Fruit fly (Drosophila melanogaster) whole organism, embryonic: ENCODE results near the gene fwd.
A peak's percentile ranks its signal among the peaks of the same experiment; 100 is the strongest.

Source experiments
- Abd-B ChIP-seq: fragments of 200-800 bp; sonication (Bioruptor generic); optimal IDR thresholded peaks from 2 replicates; lab custom pipeline; 2018; ENCODE audit warnings: missing biosample characterization, mild to moderate bottlenecking, missing genetic modification characterization, moderate library complexity
- Atf-2 ChIP-seq: fragments of 200-800 bp; sonication (Bioruptor generic); optimal IDR thresholded peaks from 2 replicates; lab custom pipeline; 2016; ENCODE audit warnings: missing biosample characterization, missing genetic modification characterization
- CG1024 ChIP-seq: fragments of 200-800 bp; sonication (Bioruptor generic); IDR thresholded peaks from 2 replicates; pipeline ENCODE4 v1.3.6; 2022; ENCODE audit warnings: missing biosample characterization, missing genetic modification characterization
- CG11504 ChIP-seq: fragments of 200-800 bp; sonication (Bioruptor generic); optimal IDR thresholded peaks from 3 replicates; lab custom pipeline; 2019; ENCODE audit warnings: missing biosample characterization, mild to moderate bottlenecking, missing genetic modification characterization, moderate library complexity
- CG12236 ChIP-seq: fragments of 200-800 bp; sonication (Bioruptor generic); optimal IDR thresholded peaks from 2 replicates; lab custom pipeline; 2016; ENCODE audit warnings: missing biosample characterization, missing genetic modification characterization
- CG12942 ChIP-seq: fragments of 200-800 bp; sonication (Bioruptor generic); optimal IDR thresholded peaks from 3 replicates; lab custom pipeline; 2016; ENCODE audit warnings: missing biosample characterization, missing genetic modification characterization
- CG17385 ChIP-seq: fragments of 200-800 bp; sonication (Bioruptor generic); optimal IDR thresholded peaks from 3 replicates; lab custom pipeline; 2018; ENCODE audit warnings: missing biosample characterization, mild to moderate bottlenecking, missing genetic modification characterization
- CG18599 ChIP-seq: fragments of 200-800 bp; sonication (Bioruptor generic); optimal IDR thresholded peaks from 3 replicates; lab custom pipeline; 2017; ENCODE audit warnings: missing biosample characterization, missing genetic modification characterization, mild to moderate bottlenecking, moderate library complexity, missing genetic modification reagents
- CG2116 ChIP-seq: fragments of 200-800 bp; sonication (Bioruptor generic); optimal IDR thresholded peaks from 3 replicates; lab custom pipeline; 2018; ENCODE audit warnings: missing biosample characterization, mild to moderate bottlenecking, missing genetic modification characterization
- CG34224 ChIP-seq: fragments of 200-800 bp; sonication (Bioruptor generic); IDR thresholded peaks from 3 replicates; pipeline ENCODE4 v1.3.6; 2022; ENCODE audit warnings: missing biosample characterization, missing genetic modification characterization; ENCODE audit not compliant: partially characterized antibody
- CG34376 ChIP-seq: fragments of 200-800 bp; sonication (Bioruptor generic); optimal IDR thresholded peaks from 2 replicates; lab custom pipeline; 2018; ENCODE audit warnings: missing biosample characterization, mild to moderate bottlenecking, missing genetic modification characterization
- CG3726 ChIP-seq: fragments of 200-800 bp; sonication (Bioruptor generic); IDR thresholded peaks from 3 replicates; pipeline ENCODE4, ENCODE4 v1.3.6; 2022; ENCODE audit warnings: missing biosample characterization, missing genetic modification characterization
- CG4730 ChIP-seq: fragments of 200-800 bp; sonication (Bioruptor generic); IDR thresholded peaks from 2 replicates; pipeline ENCODE4 v1.3.6; 2022; ENCODE audit warnings: missing biosample characterization, missing genetic modification characterization
- CG4820 ChIP-seq: fragments of 200-800 bp; sonication (Bioruptor generic); optimal IDR thresholded peaks from 3 replicates; lab custom pipeline; 2016; ENCODE audit warnings: missing biosample characterization, missing genetic modification characterization
- CG6272 ChIP-seq: fragments of 200-800 bp; sonication (Bioruptor generic); IDR thresholded peaks from 2 replicates; pipeline ENCODE4 v1.3.6; 2022; ENCODE audit warnings: missing biosample characterization, missing genetic modification characterization
- CG6765 ChIP-seq: fragments of 200-800 bp; sonication (Bioruptor generic); optimal IDR thresholded peaks from 3 replicates; lab custom pipeline; 2017; ENCODE audit warnings: missing biosample characterization, mild to moderate bottlenecking, missing genetic modification characterization
- CG7372 ChIP-seq: fragments of 200-800 bp; sonication (Bioruptor generic); IDR thresholded peaks from 2 replicates; pipeline ENCODE4 v1.3.6; 2022; ENCODE audit warnings: missing biosample characterization, missing genetic modification characterization
- CG7963 ChIP-seq: fragments of 200-800 bp; sonication (Bioruptor generic); IDR thresholded peaks from 3 replicates; pipeline ENCODE4 v1.3.6; 2022; ENCODE audit warnings: missing biosample characterization, missing genetic modification characterization; ENCODE audit not compliant: partially characterized antibody
- CG8359 ChIP-seq: fragments of 200-800 bp; sonication (Bioruptor generic); optimal IDR thresholded peaks from 2 replicates; lab custom pipeline; 2017; ENCODE audit warnings: missing biosample characterization, mild to moderate bottlenecking, missing genetic modification characterization, borderline replicate concordance
- CG8924 ChIP-seq: fragments of 200-800 bp; optimal IDR thresholded peaks from 3 replicates; lab custom pipeline; 2019; ENCODE audit warnings: missing biosample characterization, mild to moderate bottlenecking, missing genetic modification characterization, moderate library complexity
- CrebB ChIP-seq: fragments of 200-800 bp; sonication (Bioruptor generic); optimal IDR thresholded peaks from 3 replicates; lab custom pipeline; 2018; ENCODE audit warnings: missing biosample characterization, mild to moderate bottlenecking, missing genetic modification characterization
- E2f2 ChIP-seq: fragments of 200-800 bp; sonication (Bioruptor generic); IDR thresholded peaks from 2 replicates; pipeline ENCODE4 v1.3.6; 2022; ENCODE audit warnings: missing biosample characterization, missing genetic modification characterization
- Fer1 ChIP-seq: fragments of 200-800 bp; sonication (Bioruptor generic); optimal IDR thresholded peaks from 2 replicates; lab custom pipeline; 2017; ENCODE audit warnings: missing biosample characterization, mild to moderate bottlenecking, missing genetic modification characterization
- H15 ChIP-seq: fragments of 200-800 bp; sonication (Bioruptor generic); IDR thresholded peaks from 3 replicates; pipeline ENCODE4 v1.3.6; 2022; ENCODE audit warnings: missing biosample characterization, missing genetic modification characterization
- Hmr ChIP-seq: fragments of 200-800 bp; sonication (Bioruptor generic); optimal IDR thresholded peaks from 3 replicates; lab custom pipeline; 2017; ENCODE audit warnings: mild to moderate bottlenecking, missing biosample characterization, missing genetic modification reagents, missing genetic modification characterization
- Lhr ChIP-seq: fragments of 200-800 bp; sonication (Bioruptor generic); optimal IDR thresholded peaks from 3 replicates; lab custom pipeline; 2017; ENCODE audit warnings: mild to moderate bottlenecking, missing biosample characterization, missing genetic modification reagents, missing genetic modification characterization
- Meics ChIP-seq: fragments of 200-800 bp; sonication (Bioruptor generic); optimal IDR thresholded peaks from 2 replicates; lab custom pipeline; 2017; ENCODE audit warnings: missing biosample characterization, mild to moderate bottlenecking, missing genetic modification characterization
- Myb ChIP-seq: fragments of 200-800 bp; sonication (Bioruptor generic); optimal IDR thresholded peaks from 2 replicates; lab custom pipeline; 2016; ENCODE audit warnings: missing biosample characterization, missing genetic modification characterization
- Rx ChIP-seq: fragments of 200-800 bp; sonication (Bioruptor generic); IDR thresholded peaks from 2 replicates; pipeline ENCODE4 v1.3.6; 2022; ENCODE audit warnings: missing biosample characterization, missing genetic modification characterization
- Sox100B ChIP-seq: fragments of 200-800 bp; sonication (Bioruptor generic); optimal IDR thresholded peaks from 3 replicates; lab custom pipeline; 2018; ENCODE audit warnings: missing biosample characterization, mild to moderate bottlenecking, missing genetic modification characterization
- Spps ChIP-seq: fragments of 200-800 bp; sonication (Bioruptor generic); optimal IDR thresholded peaks from 2 replicates; lab custom pipeline; 2018; ENCODE audit warnings: missing biosample characterization, mild to moderate bottlenecking, missing genetic modification characterization
- Ssrp ChIP-seq: fragments of 200-800 bp; sonication (Bioruptor generic); optimal IDR thresholded peaks from 2 replicates; lab custom pipeline; 2018; ENCODE audit warnings: missing biosample characterization, mild to moderate bottlenecking, missing genetic modification characterization, moderate library complexity
- Xbp1 ChIP-seq: fragments of 200-800 bp; sonication (Bioruptor generic); optimal IDR thresholded peaks from 3 replicates; lab custom pipeline; 2016; ENCODE audit warnings: missing biosample characterization, mild to moderate bottlenecking, missing genetic modification characterization
- ab ChIP-seq: fragments of 200-800 bp; sonication (Bioruptor generic); optimal IDR thresholded peaks from 2 replicates; lab custom pipeline; 2016; ENCODE audit warnings: missing biosample characterization, missing genetic modification characterization
- ash1 ChIP-seq: fragments of 200-800 bp; sonication (Bioruptor generic); optimal IDR thresholded peaks from 2 replicates; lab custom pipeline; 2018; ENCODE audit warnings: missing biosample characterization, mild to moderate bottlenecking, missing genetic modification characterization
- chif ChIP-seq, 2 experiments: fragments of 200-800 bp; sonication (Bioruptor generic); optimal IDR thresholded peaks; 3 replicates each; lab custom pipeline; 2016; ENCODE audit warnings: missing biosample characterization in 2 of 2, missing genetic modification characterization in 2 of 2
- danr ChIP-seq: fragments of 200-800 bp; sonication (Bioruptor generic); IDR thresholded peaks from 2 replicates; pipeline ENCODE4 v1.3.6; 2022; ENCODE audit warnings: missing biosample characterization, missing genetic modification characterization
- dati ChIP-seq: fragments of 200-800 bp; sonication (Bioruptor generic); IDR thresholded peaks from 2 replicates; pipeline ENCODE4 v1.3.6; 2022; ENCODE audit warnings: missing biosample characterization, missing genetic modification characterization
- fd3F ChIP-seq: fragments of 200-800 bp; sonication (Bioruptor generic); optimal IDR thresholded peaks from 2 replicates; lab custom pipeline; 2018; ENCODE audit warnings: missing biosample characterization, mild to moderate bottlenecking, missing genetic modification characterization, moderate library complexity
- fu2 ChIP-seq: fragments of 200-800 bp; sonication (Bioruptor generic); optimal IDR thresholded peaks from 2 replicates; lab custom pipeline; 2016; ENCODE audit warnings: missing biosample characterization, missing genetic modification characterization
- jigr1 ChIP-seq: fragments of 200-800 bp; sonication (Bioruptor generic); IDR thresholded peaks from 3 replicates; pipeline ENCODE4 v1.3.6; 2022; ENCODE audit warnings: missing biosample characterization, missing genetic modification characterization
- ken ChIP-seq: fragments of 200-800 bp; sonication (Bioruptor generic); IDR thresholded peaks from 3 replicates; pipeline ENCODE4 v1.3.6; 2022; ENCODE audit warnings: missing biosample characterization, missing genetic modification characterization
- p53 ChIP-seq: fragments of 200-800 bp; sonication (Bioruptor generic); optimal IDR thresholded peaks from 2 replicates; lab custom pipeline; 2016; ENCODE audit warnings: missing biosample characterization, missing genetic modification characterization
- peb ChIP-seq: fragments of 200-800 bp; sonication (Bioruptor generic); IDR thresholded peaks from 2 replicates; pipeline ENCODE4 v1.3.6; 2022; ENCODE audit warnings: missing biosample characterization, missing genetic modification characterization
- pho ChIP-seq: fragments of 200-800 bp; sonication (Bioruptor generic); optimal IDR thresholded peaks from 2 replicates; lab custom pipeline; 2016; ENCODE audit warnings: missing biosample characterization, missing genetic modification characterization
- pzg ChIP-seq: fragments of 200-800 bp; sonication (Bioruptor generic); optimal IDR thresholded peaks from 3 replicates; lab custom pipeline; 2018; ENCODE audit warnings: missing biosample characterization, mild to moderate bottlenecking, missing genetic modification characterization, moderate library complexity
- sd ChIP-seq: fragments of 200-800 bp; sonication (Bioruptor generic); optimal IDR thresholded peaks from 3 replicates; lab custom pipeline; 2018; ENCODE audit warnings: missing biosample characterization, mild to moderate bottlenecking, missing genetic modification characterization, moderate library complexity
- slou ChIP-seq: fragments of 200-800 bp; sonication (Bioruptor generic); optimal IDR thresholded peaks from 3 replicates; lab custom pipeline; 2016; ENCODE audit warnings: missing biosample characterization, missing genetic modification characterization
- so ChIP-seq: fragments of 200-800 bp; sonication (Bioruptor generic); IDR thresholded peaks from 3 replicates; pipeline ENCODE4 v1.3.6; 2022; ENCODE audit warnings: missing biosample characterization, missing genetic modification characterization
- trh ChIP-seq: fragments of 200-800 bp; sonication (Bioruptor generic); optimal IDR thresholded peaks from 2 replicates; lab custom pipeline; 2016; ENCODE audit warnings: missing biosample characterization, missing genetic modification characterization
- tup ChIP-seq: fragments of 200-800 bp; sonication (Bioruptor generic); optimal IDR thresholded peaks from 2 replicates; lab custom pipeline; 2016; ENCODE audit warnings: missing biosample characterization, mild to moderate bottlenecking, missing genetic modification characterization, moderate library complexity

fwd gene

dm6 chr3L:329153-329698 is 9.5 kb upstream of the fwd start (continued):
- TF ChIP-seq CG17385: peak; percentile 4
- no peak for TF ChIP-seq sd (tag; lab: Kevin White, UChicago)
- peak; percentile 58 for TF ChIP-seq Meics (GFP tag; lab: Kevin White, UChicago)
- TF ChIP-seq trh (GFP tag; lab: Kevin White, UChicago): no peak
- TF ChIP-seq Lhr (GFP tag; lab: Kevin White, UChicago): no peak
- TF ChIP-seq Sox100B (GFP tag; lab: Kevin White, UChicago): no peak
- TF ChIP-seq Rx (GFP tag; lab: Robert Waterston, UW): no peak
- no peak for TF ChIP-seq ken (GFP tag; lab: Robert Waterston, UW)
- no peak for TF ChIP-seq CG7963 (GFP tag; lab: Robert Waterston, UW)
- no peak for TF ChIP-seq CG4820 (GFP tag; lab: Kevin White, UChicago)
- TF ChIP-seq danr (GFP tag; lab: Robert Waterston, UW): no peak
- TF ChIP-seq tup (GFP tag; lab: Kevin White, UChicago): no peak
- no peak for TF ChIP-seq CG18599
- peak; percentile 59 for TF ChIP-seq E2f2 (GFP tag; lab: Robert Waterston, UW)
- no peak for TF ChIP-seq CG6272 (GFP tag; lab: Robert Waterston, UW)
- no peak for TF ChIP-seq so (GFP tag; lab: Robert Waterston, UW)
- TF ChIP-seq fu2: no peak
- TF ChIP-seq Spps: no peak
- TF ChIP-seq jigr1 (GFP tag; lab: Robert Waterston, UW): no peak
- no peak for TF ChIP-seq CG6765 (GFP tag; lab: Kevin White, UChicago)
- no peak for TF ChIP-seq CG8359 (GFP tag; lab: Kevin White, UChicago)
- TF ChIP-seq slou: no peak
- no peak for TF ChIP-seq CG8924 (tag; lab: Kevin White, UChicago)
- no peak for TF ChIP-seq CG12236 (GFP tag; lab: Kevin White, UChicago)
- no peak for TF ChIP-seq CG1024 (GFP tag; lab: Robert Waterston, UW)
- no peak for TF ChIP-seq CG11504 (tag; lab: Kevin White, UChicago)
- TF ChIP-seq Hmr: peak; percentile 37
- no peak for TF ChIP-seq CG7372 (GFP tag; lab: Robert Waterston, UW)
- TF ChIP-seq ab (GFP tag; lab: Kevin White, UChicago): no peak
- peak; percentile 74 for TF ChIP-seq CG34376 (GFP tag; lab: Kevin White, UChicago)
- no peak for TF ChIP-seq pho (GFP tag; lab: Kevin White, UChicago)
- no peak for TF ChIP-seq ash1 (GFP tag; lab: Kevin White, UChicago)
- TF ChIP-seq pzg (GFP tag; lab: Kevin White, UChicago): peak; percentile 39
- TF ChIP-seq Atf-2 (GFP tag; lab: Kevin White, UChicago): no peak
- no peak for TF ChIP-seq Abd-B
- no peak for TF ChIP-seq CG3726
- TF ChIP-seq Xbp1: no peak
- no peak for TF ChIP-seq p53
- no peak for TF ChIP-seq dati (GFP tag; lab: Robert Waterston, UW)
- no peak for TF ChIP-seq CG4730 (GFP tag; lab: Robert Waterston, UW)
- peak; percentile 40; the same call in 1 of the 3 replicates for TF ChIP-seq CG34224 (GFP tag; lab: Robert Waterston, UW)
- TF ChIP-seq CG12942 (GFP tag; lab: Kevin White, UChicago): no peak
- TF ChIP-seq Ssrp (tag; lab: Kevin White, UChicago): no peak
- TF ChIP-seq CG2116 (GFP tag; lab: Kevin White, UChicago): peak; percentile 57
- no peak for TF ChIP-seq fd3F (GFP tag; lab: Kevin White, UChicago)
- peak; percentile 30 for TF ChIP-seq Myb
- peak; percentile 52 for TF ChIP-seq Fer1
- TF ChIP-seq CrebB (tag; lab: Kevin White, UChicago): no peak
- no peak for TF ChIP-seq H15 (GFP tag; lab: Robert Waterston, UW)
- TF ChIP-seq peb: no peak
- TF ChIP-seq chif (GFP tag; optimal IDR thresholded peaks at IDR 0.05; lab: Kevin White, UChicago): no peak
